Fruit fly (Drosophila melanogaster) whole organism, prepupa: ENCODE results near the gene flr.

Experiments used
- Blimp-1 ChIP-seq: fragments of 200-800 bp; sonication (Bioruptor generic); optimal IDR thresholded peaks from 3 replicates; lab custom pipeline; 2017; ENCODE audit warnings: missing biosample characterization, missing genetic modification characterization, mild to moderate bottlenecking, moderate library complexity, missing genetic modification reagents
- CG11902 ChIP-seq: fragments of 200-800 bp; sonication (Bioruptor generic); optimal IDR thresholded peaks from 3 replicates; lab custom pipeline; 2016; ENCODE audit warnings: missing biosample characterization, missing genetic modification characterization
- CG15336 ChIP-seq: fragments of 200-800 bp; sonication (Bioruptor generic); IDR thresholded peaks from 2 replicates; pipeline ENCODE4 v1.3.6; 2022; ENCODE audit warnings: missing biosample characterization, missing genetic modification characterization
- CG3032 ChIP-seq: fragments of 200-800 bp; optimal IDR thresholded peaks from 2 replicates; lab custom pipeline; 2019; ENCODE audit warnings: missing biosample characterization, mild to moderate bottlenecking, missing genetic modification characterization, moderate library complexity
- CG3919 ChIP-seq: fragments of 200-800 bp; sonication (Bioruptor generic); optimal IDR thresholded peaks from 3 replicates; lab custom pipeline; 2016; ENCODE audit warnings: missing biosample characterization, missing genetic modification characterization
- CG4318 ChIP-seq: fragments of 200-800 bp; sonication (Bioruptor generic); optimal IDR thresholded peaks from 3 replicates; lab custom pipeline; 2017; ENCODE audit warnings: missing biosample characterization, mild to moderate bottlenecking, missing genetic modification characterization
- CG8319 ChIP-seq: fragments of 200-800 bp; sonication (Bioruptor generic); optimal IDR thresholded peaks from 3 replicates; lab custom pipeline; 2016; ENCODE audit warnings: missing biosample characterization, missing genetic modification characterization
- Ets21C ChIP-seq: fragments of 200-800 bp; sonication (Bioruptor generic); optimal IDR thresholded peaks from 3 replicates; lab custom pipeline; 2016; ENCODE audit warnings: missing biosample characterization, missing genetic modification characterization
- Hr38 ChIP-seq: sonication (Bioruptor generic); optimal IDR thresholded peaks from 2 replicates; lab custom pipeline; 2016; ENCODE audit warnings: missing biosample characterization, missing genetic modification characterization
- Hr39 ChIP-seq: fragments of 200-800 bp; sonication (Bioruptor generic); optimal IDR thresholded peaks from 2 replicates; lab custom pipeline; 2016; ENCODE audit warnings: missing biosample characterization, missing genetic modification characterization
- Lpt ChIP-seq: fragments of 200-800 bp; sonication (Bioruptor generic); optimal IDR thresholded peaks from 3 replicates; lab custom pipeline; 2016; ENCODE audit warnings: missing biosample characterization, missing genetic modification characterization
- Met ChIP-seq: fragments of 200-800 bp; sonication (Bioruptor generic); optimal IDR thresholded peaks from 3 replicates; lab custom pipeline; 2016; ENCODE audit warnings: missing biosample characterization, missing genetic modification characterization
- Sox102F ChIP-seq: fragments of 200-800 bp; sonication (Bioruptor generic); optimal IDR thresholded peaks from 2 replicates; lab custom pipeline; 2016; ENCODE audit warnings: missing biosample characterization, mild to moderate bottlenecking, missing genetic modification characterization
- eg ChIP-seq: fragments of 200-800 bp; sonication (Bioruptor generic); IDR thresholded peaks from 3 replicates; pipeline ENCODE4 v1.3.6; 2022; ENCODE audit warnings: missing biosample characterization, missing genetic modification characterization

dm6 chr3L:13393538-13393937, 19.1 kb upstream of the flr start:
- TF ChIP-seq eg (GFP tag; lab: Robert Waterston, UW): no peak
- no peak for TF ChIP-seq CG3032 (tag; lab: Kevin White, UChicago)
- no peak for TF ChIP-seq Hr38
- no peak for TF ChIP-seq Hr39
- no peak for TF ChIP-seq CG15336 (GFP tag; lab: Robert Waterston, UW)
- TF ChIP-seq Lpt (GFP tag; lab: Kevin White, UChicago): no peak
- TF ChIP-seq Sox102F (GFP tag; lab: Kevin White, UChicago): no peak
- TF ChIP-seq CG8319 (GFP tag; lab: Kevin White, UChicago): peak; percentile 21
- no peak for TF ChIP-seq Ets21C
- no peak for TF ChIP-seq Met
- no peak for TF ChIP-seq CG4318 (GFP tag; lab: Kevin White, UChicago)
- TF ChIP-seq Blimp-1 (GFP tag; lab: Kevin White, UChicago): peak; percentile 11
- peak; percentile 37 for TF ChIP-seq CG11902 (GFP tag; lab: Kevin White, UChicago)
- no peak for TF ChIP-seq CG3919 (GFP tag; lab: Kevin White, UChicago)
